Fruit fly (Drosophila melanogaster) whole organism, embryonic: ENCODE results near the gene Sptr.

Experiments used
- B-H1 ChIP-seq: fragments of 200-800 bp; sonication (Bioruptor generic); IDR thresholded peaks from 3 replicates; pipeline ENCODE4 v1.3.6; 2022; ENCODE audit warnings: missing biosample characterization, missing genetic modification characterization
- BEAF-32 ChIP-seq: fragments of 200-800 bp; sonication (Bioruptor generic); optimal IDR thresholded peaks from 3 replicates; lab custom pipeline; 2017; ENCODE audit warnings: missing biosample characterization, missing genetic modification characterization, mild to moderate bottlenecking, moderate library complexity, missing genetic modification reagents
- Bteb2 ChIP-seq: fragments of 200-800 bp; sonication (Bioruptor generic); optimal IDR thresholded peaks from 2 replicates; lab custom pipeline; 2016; ENCODE audit warnings: missing biosample characterization, missing genetic modification characterization
- CG10267 ChIP-seq: fragments of 200-800 bp; sonication (Bioruptor generic); optimal IDR thresholded peaks from 2 replicates; lab custom pipeline; 2018; ENCODE audit warnings: missing biosample characterization, mild to moderate bottlenecking, missing genetic modification characterization, moderate library complexity
- CG10274 ChIP-seq: fragments of 200-800 bp; sonication (Bioruptor generic); optimal IDR thresholded peaks from 3 replicates; lab custom pipeline; 2017; ENCODE audit warnings: missing biosample characterization, mild to moderate bottlenecking, missing genetic modification characterization
- CG10979 ChIP-seq: fragments of 200-800 bp; sonication (Bioruptor generic); optimal IDR thresholded peaks from 2 replicates; lab custom pipeline; 2018; ENCODE audit warnings: missing biosample characterization, mild to moderate bottlenecking, missing genetic modification characterization, moderate library complexity
- CG11247 ChIP-seq: fragments of 200-800 bp; sonication (Bioruptor generic); IDR thresholded peaks from 2 replicates; pipeline ENCODE4 v1.3.6; 2022; ENCODE audit warnings: missing biosample characterization, missing genetic modification characterization
- CG12071 ChIP-seq: fragments of 200-800 bp; sonication (Bioruptor generic); optimal IDR thresholded peaks from 3 replicates; lab custom pipeline; 2018; ENCODE audit warnings: missing biosample characterization, mild to moderate bottlenecking, missing genetic modification characterization
- CG12104 ChIP-seq: fragments of 200-800 bp; sonication (Bioruptor generic); optimal IDR thresholded peaks from 3 replicates; lab custom pipeline; 2016; ENCODE audit warnings: missing biosample characterization, missing genetic modification characterization
- CG12299 ChIP-seq: fragments of 200-800 bp; sonication (Bioruptor generic); optimal IDR thresholded peaks from 2 replicates; lab custom pipeline; 2018; ENCODE audit warnings: missing biosample characterization, mild to moderate bottlenecking, missing genetic modification characterization
- CG12659 ChIP-seq: fragments of 200-800 bp; sonication (Bioruptor generic); optimal IDR thresholded peaks from 3 replicates; lab custom pipeline; 2017; ENCODE audit warnings: mild to moderate bottlenecking, missing biosample characterization, missing genetic modification reagents, missing genetic modification characterization
- CG14014 ChIP-seq: fragments of 200-800 bp; sonication (Bioruptor generic); IDR thresholded peaks from 2 replicates; pipeline ENCODE4 v1.3.6; 2022; ENCODE audit warnings: missing biosample characterization, missing genetic modification characterization
- CG14860 ChIP-seq: fragments of 200-800 bp; sonication (Bioruptor generic); IDR thresholded peaks from 3 replicates; pipeline ENCODE4 v1.3.6; 2022; ENCODE audit warnings: missing biosample characterization, missing genetic modification characterization; ENCODE audit not compliant: partially characterized antibody
- CG15601 ChIP-seq: fragments of 200-800 bp; sonication (Bioruptor generic); optimal IDR thresholded peaks from 3 replicates; lab custom pipeline; 2019; ENCODE audit warnings: missing biosample characterization, mild to moderate bottlenecking, missing genetic modification characterization, moderate library complexity
- CG17186 ChIP-seq: fragments of 200-800 bp; sonication (Bioruptor generic); optimal IDR thresholded peaks from 3 replicates; lab custom pipeline; 2017; ENCODE audit warnings: missing biosample characterization, missing genetic modification reagents, missing genetic modification characterization
- CG2199 ChIP-seq: fragments of 200-800 bp; sonication (Bioruptor generic); IDR thresholded peaks from 3 replicates; pipeline ENCODE4 v1.3.6; 2022; ENCODE audit warnings: missing biosample characterization, missing genetic modification characterization
- CG32767 ChIP-seq: fragments of 200-800 bp; sonication (Bioruptor generic); IDR thresholded peaks from 2 replicates; pipeline ENCODE4 v1.3.6; 2022; ENCODE audit warnings: missing biosample characterization, missing genetic modification characterization
- CG3847 ChIP-seq: fragments of 200-800 bp; sonication (Bioruptor generic); IDR thresholded peaks from 2 replicates; pipeline ENCODE4 v1.3.6; 2022; ENCODE audit warnings: missing biosample characterization, missing genetic modification characterization
- CG43689 ChIP-seq: fragments of 200-800 bp; sonication (Bioruptor generic); IDR thresholded peaks from 2 replicates; pipeline ENCODE4 v1.3.6; 2022; ENCODE audit warnings: missing biosample characterization, missing genetic modification characterization
- CG4404 ChIP-seq: fragments of 200-800 bp; sonication (Bioruptor generic); IDR thresholded peaks from 2 replicates; pipeline ENCODE4 v1.3.6; 2022; ENCODE audit warnings: missing biosample characterization, missing genetic modification characterization
- CG6272 ChIP-seq: fragments of 200-800 bp; sonication (Bioruptor generic); IDR thresholded peaks from 2 replicates; pipeline ENCODE4 v1.3.6; 2022; ENCODE audit warnings: missing biosample characterization, missing genetic modification characterization
- CG7839 ChIP-seq: fragments of 200-800 bp; sonication (Bioruptor generic); optimal IDR thresholded peaks from 3 replicates; lab custom pipeline; 2018; ENCODE audit warnings: missing biosample characterization, mild to moderate bottlenecking, missing genetic modification characterization, moderate library complexity
- Deaf1 ChIP-seq: fragments of 200-800 bp; optimal IDR thresholded peaks from 3 replicates; lab custom pipeline; 2019; ENCODE audit warnings: missing biosample characterization, mild to moderate bottlenecking, missing genetic modification characterization, moderate library complexity
- Dip3 ChIP-seq: fragments of 200-800 bp; sonication (Bioruptor generic); optimal IDR thresholded peaks from 3 replicates; lab custom pipeline; 2016; ENCODE audit warnings: missing biosample characterization, missing genetic modification characterization
- Kr ChIP-seq: fragments of 200-800 bp; sonication (Bioruptor generic); optimal IDR thresholded peaks from 2 replicates; lab custom pipeline; 2017; ENCODE audit warnings: missing biosample characterization, mild to moderate bottlenecking, missing genetic modification characterization
- Med ChIP-seq: fragments of 200-800 bp; sonication (Bioruptor generic); peaks from one replicate; lab custom pipeline; 2016; ENCODE audit warnings: missing biosample characterization, missing genetic modification characterization, mild to moderate bottlenecking, inconsistent platforms, moderate library complexity
- Meics ChIP-seq: fragments of 200-800 bp; sonication (Bioruptor generic); optimal IDR thresholded peaks from 2 replicates; lab custom pipeline; 2017; ENCODE audit warnings: missing biosample characterization, mild to moderate bottlenecking, missing genetic modification characterization
- NC2α ChIP-seq: fragments of 200-800 bp; sonication (Bioruptor generic); optimal IDR thresholded peaks from 2 replicates; lab custom pipeline; 2016; ENCODE audit warnings: missing biosample characterization, missing genetic modification characterization
- NFAT ChIP-seq: fragments of 200-800 bp; sonication (Bioruptor generic); IDR thresholded peaks from 2 replicates; pipeline ENCODE4 v1.3.6; 2022; ENCODE audit warnings: missing biosample characterization, missing genetic modification characterization
- Sox100B ChIP-seq: fragments of 200-800 bp; sonication (Bioruptor generic); optimal IDR thresholded peaks from 3 replicates; lab custom pipeline; 2018; ENCODE audit warnings: missing biosample characterization, mild to moderate bottlenecking, missing genetic modification characterization
- Sry-β ChIP-seq: fragments of 200-800 bp; sonication (Bioruptor generic); optimal IDR thresholded peaks from 2 replicates; lab custom pipeline; 2018; ENCODE audit warnings: missing biosample characterization, mild to moderate bottlenecking, missing genetic modification characterization, moderate library complexity
- Stat92E ChIP-seq, 3 experiments: fragments of >200 bp in 2 of 3; fragments of 200-800 bp in 1 of 3; sonication (Bioruptor generic) in 1 of 3; optimal IDR thresholded peaks; 2 replicates each; lab custom pipeline; 2017 to 2019; ENCODE audit warnings: missing biosample characterization in 3 of 3, missing genetic modification characterization in 3 of 3, mild to moderate bottlenecking in 1 of 3, moderate library complexity in 1 of 3
- Tbp ChIP-seq: fragments of >200 bp; optimal IDR thresholded peaks from 2 replicates; lab custom pipeline; 2018; ENCODE audit warnings: missing biosample characterization, missing genetic modification characterization
- Trl ChIP-seq, 3 experiments: fragments of >200 bp in 2 of 3; fragments of 200-800 bp in 1 of 3; sonication (Bioruptor generic) in 1 of 3; optimal IDR thresholded peaks; 2 replicates in 1 of 3; 3 replicates in 2 of 3; lab custom pipeline; 2016 to 2017; ENCODE audit warnings: missing biosample characterization in 1 of 3, missing genetic modification characterization in 1 of 3
- chif ChIP-seq, 2 experiments: fragments of 200-800 bp; sonication (Bioruptor generic); optimal IDR thresholded peaks; 3 replicates each; lab custom pipeline; 2016; ENCODE audit warnings: missing biosample characterization in 2 of 2, missing genetic modification characterization in 2 of 2
- danr ChIP-seq: fragments of 200-800 bp; sonication (Bioruptor generic); IDR thresholded peaks from 2 replicates; pipeline ENCODE4 v1.3.6; 2022; ENCODE audit warnings: missing biosample characterization, missing genetic modification characterization
- eve ChIP-seq, 2 experiments: fragments of >200 bp; optimal IDR thresholded peaks; 2 replicates each; lab custom pipeline; 2017; ENCODE audit warnings: missing biosample characterization in 2 of 2, missing genetic modification characterization in 2 of 2
- fd64A ChIP-seq: fragments of 200-800 bp; sonication (Bioruptor generic); optimal IDR thresholded peaks from 3 replicates; lab custom pipeline; 2018; ENCODE audit warnings: missing biosample characterization, mild to moderate bottlenecking, missing genetic modification characterization
- gem ChIP-seq: fragments of 200-800 bp; sonication (Bioruptor generic); optimal IDR thresholded peaks from 2 replicates; lab custom pipeline; 2019; ENCODE audit warnings: missing biosample characterization, mild to moderate bottlenecking, missing genetic modification characterization, moderate library complexity
- gfzf ChIP-seq: fragments of 200-800 bp; sonication (Bioruptor generic); optimal IDR thresholded peaks from 2 replicates; lab custom pipeline; 2016; ENCODE audit warnings: missing biosample characterization, mild to moderate bottlenecking, missing genetic modification characterization, moderate library complexity
- jumu ChIP-seq: fragments of 200-800 bp; sonication (Bioruptor generic); optimal IDR thresholded peaks from 3 replicates; lab custom pipeline; 2016; ENCODE audit warnings: missing biosample characterization, missing genetic modification characterization
- lilli ChIP-seq: fragments of 200-800 bp; sonication (Bioruptor generic); optimal IDR thresholded peaks from 3 replicates; lab custom pipeline; 2016; ENCODE audit warnings: missing biosample characterization, missing genetic modification characterization
- luna ChIP-seq: fragments of 200-800 bp; sonication (Bioruptor generic); optimal IDR thresholded peaks from 2 replicates; lab custom pipeline; 2016; ENCODE audit warnings: missing biosample characterization, missing genetic modification characterization
- pnt ChIP-seq: fragments of 200-800 bp; sonication (Bioruptor generic); optimal IDR thresholded peaks from 3 replicates; lab custom pipeline; 2016; ENCODE audit warnings: missing biosample characterization, missing genetic modification characterization
- sd ChIP-seq: fragments of 200-800 bp; sonication (Bioruptor generic); optimal IDR thresholded peaks from 3 replicates; lab custom pipeline; 2018; ENCODE audit warnings: missing biosample characterization, mild to moderate bottlenecking, missing genetic modification characterization, moderate library complexity
- sob ChIP-seq: fragments of 200-800 bp; sonication (Bioruptor generic); IDR thresholded peaks from 2 replicates; pipeline ENCODE4 v1.3.6; 2022; ENCODE audit warnings: missing biosample characterization, missing genetic modification characterization
- tll ChIP-seq, 2 experiments: fragments of 200-800 bp in 1 of 2; fragments of >200 bp in 1 of 2; sonication (Bioruptor generic) in 1 of 2; optimal IDR thresholded peaks; 2 replicates each; lab custom pipeline; 2017 to 2019; ENCODE audit warnings: missing biosample characterization in 2 of 2, missing genetic modification characterization in 2 of 2, mild to moderate bottlenecking in 1 of 2, moderate library complexity in 1 of 2
- vnd ChIP-seq: fragments of 200-800 bp; sonication (Bioruptor generic); IDR thresholded peaks from 3 replicates; pipeline ENCODE4 v1.3.6; 2022; ENCODE audit warnings: missing biosample characterization, missing genetic modification characterization; ENCODE audit not compliant: partially characterized antibody
- zen ChIP-seq: fragments of 200-800 bp; sonication (Bioruptor generic); optimal IDR thresholded peaks from 3 replicates; lab custom pipeline; 2018; ENCODE audit warnings: missing biosample characterization, mild to moderate bottlenecking, missing genetic modification characterization, moderate library complexity

The Sptr gene

dm6 chrX:8464378-8465036, at the start of gene Sptr (continued):
- TF ChIP-seq CG12659 (GFP tag; lab: Kevin White, UChicago) (peak; percentile 92), jumu (GFP tag; lab: Kevin White, UChicago) (peak; percentile 55), lilli (GFP tag; lab: Kevin White, UChicago) (peak; percentile 92), gfzf (no peak), Meics (GFP tag; lab: Kevin White, UChicago) (peak; percentile 94), zen (tag; lab: Kevin White, UChicago) (peak; percentile 31), Kr (GFP tag; lab: Kevin White, UChicago) (no peak), CG10979 (tag; lab: Kevin White, UChicago) (peak; percentile 63), CG6272 (peak; percentile 89), BEAF-32 (GFP tag; lab: Kevin White, UChicago) (no peak), CG43689 (GFP tag; lab: Robert Waterston, UW) (peak; percentile 44; the same call in 1 of the 2 replicates), CG14860 (no peak), CG10274 (GFP tag; lab: Kevin White, UChicago) (peak; percentile 65), CG32767 (GFP tag; lab: Robert Waterston, UW) (peak; percentile 73), NFAT (GFP tag; lab: Robert Waterston, UW) (peak; percentile 90), Sry-β (no peak), Dip3 (GFP tag; lab: Kevin White, UChicago) (peak; percentile 79), CG7839 (tag; lab: Kevin White, UChicago) (peak; percentile 92), CG2199 (GFP tag; lab: Robert Waterston, UW) (0 out of 3 replicates have a peak, but pooled peaks have one; percentile 36), fd64A (no peak), vnd (no peak), CG12104 (peak; percentile 84), CG11247 (GFP tag; lab: Robert Waterston, UW) (peak; percentile 86), CG3847 (GFP tag; lab: Robert Waterston, UW) (peak; percentile 92), CG12299 (tag; lab: Kevin White, UChicago) (peak; percentile 90), eve (GFP tag; optimal IDR thresholded peaks at IDR 0.05; lab: Kevin White, UChicago) (no peak), Bteb2 (peak; percentile 82), CG12071 (peak; percentile 73), pnt (peak; percentile 59), tll (GFP tag; optimal IDR thresholded peaks at IDR 0.05; lab: Kevin White, UChicago) (no peak), chif (GFP tag; optimal IDR thresholded peaks at IDR 0.05; lab: Kevin White, UChicago) (peak; percentile 57 to 58), CG15601 (tag; lab: Kevin White, UChicago) (peak; percentile 58), B-H1 (GFP tag; lab: Robert Waterston, UW) (peak; percentile 81), CG17186 (GFP tag; lab: Kevin White, UChicago) (no peak), gem (tag; lab: Kevin White, UChicago) (peak; percentile 93), NC2α (no peak), danr (GFP tag; lab: Robert Waterston, UW) (peak; percentile 85), Stat92E (GFP tag; optimal IDR thresholded peaks at IDR 0.05; lab: Kevin White, UChicago) (no peak), Sox100B (GFP tag; lab: Kevin White, UChicago) (peak; percentile 72), Trl (optimal IDR thresholded peaks at IDR 0.05; lab: Kevin White, UChicago) (peak; percentile 35 to 75), Trl (GFP tag; optimal IDR thresholded peaks at IDR 0.05; lab: Kevin White, UChicago) (peak; percentile 59), sd (tag; lab: Kevin White, UChicago) (peak; percentile 65), CG10267 (tag; lab: Kevin White, UChicago) (peak; percentile 71), sob (GFP tag; lab: Robert Waterston, UW) (peak; percentile 94), CG4404 (GFP tag; lab: Robert Waterston, UW) (peak; percentile 65), Med (GFP tag; lab: Kevin White, UChicago) (peak; percentile 96), Deaf1 (tag; lab: Kevin White, UChicago) (peak; percentile 67), luna (GFP tag; lab: Kevin White, UChicago) (peak; percentile 65), Tbp (no peak), CG14014 (GFP tag; lab: Robert Waterston, UW) (peak; percentile 92)
